In the genomic region with DNA sequence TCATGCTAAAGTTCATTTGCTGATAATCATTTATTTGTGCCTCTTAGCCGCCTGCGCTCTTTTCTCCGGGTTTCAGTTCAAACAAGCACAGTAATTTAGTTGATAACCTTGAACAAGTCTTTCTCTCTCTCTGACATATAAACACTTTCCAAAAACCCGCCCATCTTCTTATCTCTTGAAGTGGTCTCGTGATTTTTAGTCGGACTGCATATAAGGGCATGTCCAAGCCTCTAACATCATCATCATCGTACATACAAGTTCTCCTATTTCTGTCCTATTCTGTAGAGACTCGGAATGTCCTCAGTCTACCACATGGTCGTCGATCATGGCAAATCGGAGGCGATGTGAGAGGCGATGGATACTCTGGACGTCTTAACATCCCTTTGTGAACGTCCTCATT, we compare ENCODE assay signal across 3 worm cellular contexts.
TF ChIP-seq lines count a peak whose summit lies in the region.

A gene (plus strand): TSS at position 235 of the 400 bp plus-strand sequence.

TF ChIP-seq in whole organism, L1 larva, 84 proteins besides CTCF, POLR2A, EP300 and RAD21 (continued from another document):
- TF ChIP-seq nhr-90 (tag; optimal IDR thresholded peaks at IDR 0.05; lab: Kevin White, UChicago; ENCODE audit: poor library complexity), result peak; percentile 74
- peak; percentile 59 for TF ChIP-seq nhr-19 (GFP tag; conservative IDR thresholded peaks at IDR 0.05; lab: Robert Waterston, UW)
- TF ChIP-seq ces-1 (GFP tag; optimal IDR thresholded peaks at IDR 0.05; lab: Kevin White, UChicago), result no peak
- TF ChIP-seq xbp-1 (tag; optimal IDR thresholded peaks at IDR 0.05; lab: Kevin White, UChicago), result no peak
- TF ChIP-seq mab-9 (GFP tag; IDR thresholded peaks at IDR 0.05; lab: Robert Waterston, UW), result no peak
- no peak for TF ChIP-seq irx-1 (tag; optimal IDR thresholded peaks at IDR 0.05; lab: Kevin White, UChicago)
- TF ChIP-seq nhr-28 (tag; optimal IDR thresholded peaks at IDR 0.05; lab: Kevin White, UChicago), result no peak
- peak; percentile 31 for TF ChIP-seq blmp-1 (tag; optimal IDR thresholded peaks at IDR 0.05; lab: Kevin White, UChicago)
- TF ChIP-seq F16B12.6 (tag; optimal IDR thresholded peaks at IDR 0.05; lab: Kevin White, UChicago), result no peak
- peak in 1 of 2 experiments; percentile 58 for TF ChIP-seq lsy-2 (tag; optimal IDR thresholded peaks at IDR 0.05; lab: Kevin White, UChicago)
- TF ChIP-seq dpl-1 (GFP tag; optimal IDR thresholded peaks at IDR 0.05; lab: Kevin White, UChicago), result peak in 1 of 3 experiments; percentile 23
- no peak for TF ChIP-seq egl-13 (tag; optimal IDR thresholded peaks at IDR 0.05; lab: Kevin White, UChicago)
- TF ChIP-seq C34B4.2 (tag; optimal IDR thresholded peaks at IDR 0.05; lab: Kevin White, UChicago), result no peak
- TF ChIP-seq sptf-1 (tag; optimal IDR thresholded peaks at IDR 0.05; lab: Kevin White, UChicago), result no peak
- TF ChIP-seq nhr-11 (tag; optimal IDR thresholded peaks at IDR 0.05; lab: Kevin White, UChicago), result no peak
TF ChIP-seq in whole organism, L1 larva: peak in this region for 24.

TF ChIP-seq in whole organism, L2 larva, 48 proteins besides CTCF, POLR2A, EP300 and RAD21 (continued from another document):
- TF ChIP-seq ztf-1 (GFP tag; conservative IDR thresholded peaks at IDR 0.05; lab: Robert Waterston, UW) (no peak), R02D3.7 (tag; optimal IDR thresholded peaks at IDR 0.05; lab: Kevin White, UChicago) (no peak), nhr-25 (tag; optimal IDR thresholded peaks at IDR 0.05; lab: Kevin White, UChicago) (peak; percentile 68), nhr-129 (tag; optimal IDR thresholded peaks at IDR 0.05; lab: Kevin White, UChicago) (peak; percentile 52), elt-3 (tag; optimal IDR thresholded peaks at IDR 0.05; lab: Kevin White, UChicago) (no peak), aly-2 (tag; optimal IDR thresholded peaks at IDR 0.05; lab: Kevin White, UChicago) (no peak)

TF ChIP-seq in whole organism, L4 larva, 104 proteins besides CTCF, POLR2A, EP300 and RAD21 (continued from another document):
- TF ChIP-seq nhr-10 (tag; optimal IDR thresholded peaks at IDR 0.05; lab: Kevin White, UChicago) (peak; percentile 92), mep-1 (tag; optimal IDR thresholded peaks at IDR 0.05; lab: Kevin White, UChicago) (peak; percentile 60), ztf-7 (tag; optimal IDR thresholded peaks at IDR 0.05; lab: Kevin White, UChicago) (no peak), mdl-1 (tag; optimal IDR thresholded peaks at IDR 0.05; lab: Kevin White, UChicago) (peak in 1 of 2 experiments; percentile 82), lin-1 (GFP tag; IDR thresholded peaks at IDR 0.05; lab: Robert Waterston, UW) (peak; percentile 59), snpc-1.2 (GFP tag; IDR thresholded peaks at IDR 0.05; lab: Robert Waterston, UW) (no peak), mxl-2 (GFP tag; conservative IDR thresholded peaks at IDR 0.05; lab: Robert Waterston, UW) (no peak), nhr-77 (tag; optimal IDR thresholded peaks at IDR 0.05; lab: Kevin White, UChicago) (peak; percentile 92), set-16 (GFP tag; IDR thresholded peaks at IDR 0.05; lab: Robert Waterston, UW) (no peak), lin-29 (GFP tag; IDR thresholded peaks at IDR 0.05; lab: Robert Waterston, UW) (no peak), ztf-11 (tag; optimal IDR thresholded peaks at IDR 0.05; lab: Kevin White, UChicago) (no peak), ZK546.5 (tag; optimal IDR thresholded peaks at IDR 0.05; lab: Kevin White, UChicago) (no peak), unc-62 (GFP tag; optimal IDR thresholded peaks at IDR 0.05 in 1 of 2; lab: Kevin White, UChicago) (peak in 1 of 2 experiments; percentile 96), unc-62 (tag; optimal IDR thresholded peaks at IDR 0.05; lab: Kevin White, UChicago) (no peak), mdt-29 (GFP tag; IDR thresholded peaks at IDR 0.05; lab: Robert Waterston, UW) (no peak), lsy-2 (tag; optimal IDR thresholded peaks at IDR 0.05; lab: Kevin White, UChicago) (peak; percentile 32 to 56), zfp-2 (tag; optimal IDR thresholded peaks at IDR 0.05; lab: Kevin White, UChicago) (no peak), dve-1 (tag; optimal IDR thresholded peaks at IDR 0.05; lab: Kevin White, UChicago; ENCODE audit: insufficient read depth) (peak; percentile 97), madf-9 (GFP tag; conservative IDR thresholded peaks at IDR 0.05; lab: Robert Waterston, UW) (no peak), egl-27 (tag; optimal IDR thresholded peaks at IDR 0.05; lab: Kevin White, UChicago) (no peak), F49E8.2 (tag; optimal IDR thresholded peaks at IDR 0.05; lab: Kevin White, UChicago; ENCODE audit: borderline replicate concordance) (no peak), nhr-111 (GFP tag; optimal IDR thresholded peaks at IDR 0.05; lab: Kevin White, UChicago) (no peak), dmd-9 (GFP tag; IDR thresholded peaks at IDR 0.05; lab: Robert Waterston, UW) (no peak), zag-1 (tag; optimal IDR thresholded peaks at IDR 0.05; lab: Kevin White, UChicago) (no peak), nhr-41 (GFP tag; IDR thresholded peaks at IDR 0.05; lab: Robert Waterston, UW) (peak; percentile 32; the same call in 1 of the 2 replicates), nhr-25 (tag; optimal IDR thresholded peaks at IDR 0.05; lab: Kevin White, UChicago; ENCODE audit: borderline replicate concordance, insufficient read depth) (no peak), tag-97 (GFP tag; IDR thresholded peaks at IDR 0.05; lab: Robert Waterston, UW) (no peak), R02D3.7 (tag; optimal IDR thresholded peaks at IDR 0.05; lab: Kevin White, UChicago) (no peak), rbr-2 (tag; optimal IDR thresholded peaks at IDR 0.05; lab: Kevin White, UChicago) (no peak), unc-39 (tag; optimal IDR thresholded peaks at IDR 0.05; lab: Kevin White, UChicago) (no peak), ceh-20 (GFP tag; IDR thresholded peaks at IDR 0.05; lab: Robert Waterston, UW) (no peak), nhr-28 (tag; optimal IDR thresholded peaks at IDR 0.05; lab: Kevin White, UChicago) (peak; percentile 93), nhr-42 (GFP tag; IDR thresholded peaks at IDR 0.05; lab: Robert Waterston, UW) (no peak), jun-1 (tag; optimal IDR thresholded peaks at IDR 0.05; lab: Kevin White, UChicago) (no peak), skn-1 (tag; optimal IDR thresholded peaks at IDR 0.05; lab: Kevin White, UChicago) (no peak), ZK337.2 (GFP tag; IDR thresholded peaks at IDR 0.05; lab: Robert Waterston, UW) (no peak), daf-12 (tag; optimal IDR thresholded peaks at IDR 0.05; lab: Kevin White, UChicago) (no peak), Y75B8A.6 (GFP tag; IDR thresholded peaks at IDR 0.05; lab: Robert Waterston, UW) (no peak), zip-11 (GFP tag; IDR thresholded peaks at IDR 0.05; lab: Robert Waterston, UW) (no peak), pha-4 (GFP tag; IDR thresholded peaks at IDR 0.05; lab: Robert Waterston, UW) (0 out of 2 replicates have a peak, but pooled peaks have one; percentile 15), pha-4 (tag; optimal IDR thresholded peaks at IDR 0.05; lab: Kevin White, UChicago) (no peak), lin-38 (GFP tag; IDR thresholded peaks at IDR 0.05; lab: Robert Waterston, UW) (no peak), lin-39 (tag; optimal IDR thresholded peaks at IDR 0.05; lab: Kevin White, UChicago) (no peak), lim-7 (GFP tag; IDR thresholded peaks at IDR 0.05; lab: Robert Waterston, UW) (no peak), tra-1 (GFP tag; IDR thresholded peaks at IDR 0.05; lab: Robert Waterston, UW) (peak; percentile 45; the same call in 1 of the 2 replicates), T20F7.1 (GFP tag; optimal IDR thresholded peaks at IDR 0.05; lab: Kevin White, UChicago) (peak; percentile 45), D1046.2 (GFP tag; IDR thresholded peaks at IDR 0.05; lab: Robert Waterston, UW) (no peak), daf-19 (GFP tag; conservative IDR thresholded peaks at IDR 0.05; lab: Robert Waterston, UW) (no peak), hlh-30 (tag; optimal IDR thresholded peaks at IDR 0.05; lab: Kevin White, UChicago; ENCODE audit: insufficient read depth) (peak; percentile 70), saeg-2 (GFP tag; IDR thresholded peaks at IDR 0.05; lab: Robert Waterston, UW) (no peak)
